Worm (Caenorhabditis elegans) whole organism, L1 larva: ENCODE results near the gene K10D2.5.

Experiments
- C16A3.4 ChIP-seq: fragments of 150-350 bp; optimal IDR thresholded peaks from 2 replicates; lab custom pipeline; 2014; ENCODE audit warnings: missing biosample characterization, missing genetic modification characterization
- aha-1 ChIP-seq: fragments of 150-350 bp; optimal IDR thresholded peaks from 2 replicates; lab custom pipeline; 2014; ENCODE audit warnings: missing biosample characterization, missing genetic modification characterization
- aly-2 ChIP-seq: fragments of 150-350 bp; optimal IDR thresholded peaks from 2 replicates; lab custom pipeline; 2014; ENCODE audit warnings: missing biosample characterization, missing genetic modification characterization
- blmp-1 ChIP-seq: fragments of 150-350 bp; optimal IDR thresholded peaks from 2 replicates; lab custom pipeline; 2014; ENCODE audit warnings: missing biosample characterization, missing genetic modification characterization
- ceh-8 ChIP-seq: fragments of 200-800 bp; sonication (Bioruptor generic); optimal IDR thresholded peaks from 2 replicates; lab custom pipeline; 2018; ENCODE audit warnings: mild to moderate bottlenecking, missing genetic modification characterization, moderate library complexity, missing compliant biosample characterization
- efl-1 ChIP-seq, 4 experiments: fragments of 150-350 bp; optimal IDR thresholded peaks in 3 of 4; peaks in 1 of 4; 1 replicate in 1 of 4; 2 replicates in 3 of 4; lab custom pipeline; 2014; ENCODE audit warnings: missing biosample characterization in 2 of 4, missing genetic modification characterization in 2 of 4, missing genetic modification reagents in 2 of 4
- elt-2 ChIP-seq: sonication (generic microtip); optimal IDR thresholded peaks from 2 replicates; lab custom pipeline; 2016; ENCODE audit warnings: missing genetic modification characterization, mild to moderate bottlenecking, inconsistent platforms, missing compliant biosample characterization, missing genetic modification reagents
- fkh-10 ChIP-seq: sonication (generic microtip); optimal IDR thresholded peaks from 2 replicates; lab custom pipeline; 2017; ENCODE audit warnings: missing biosample characterization, missing genetic modification reagents, missing genetic modification characterization
- fkh-4 ChIP-seq: sonication (generic microtip); optimal IDR thresholded peaks from 2 replicates; lab custom pipeline; 2016; ENCODE audit warnings: missing compliant biosample characterization, missing genetic modification characterization, borderline replicate concordance
- fos-1 ChIP-seq: fragments of 150-350 bp; optimal IDR thresholded peaks from 2 replicates; lab custom pipeline; 2014; ENCODE audit warnings: missing biosample characterization, missing genetic modification characterization
- hlh-17 ChIP-seq: fragments of 200-800 bp; sonication (Bioruptor generic); optimal IDR thresholded peaks from 2 replicates; lab custom pipeline; 2018; ENCODE audit warnings: missing genetic modification characterization, mild to moderate bottlenecking, missing compliant biosample characterization, moderate library complexity, borderline replicate concordance
- hlh-4 ChIP-seq: sonication (generic microtip); optimal IDR thresholded peaks from 2 replicates; lab custom pipeline; 2016; ENCODE audit warnings: mild to moderate bottlenecking, missing genetic modification characterization, missing compliant biosample characterization
- irx-1 ChIP-seq: sonication (generic microtip); optimal IDR thresholded peaks from 2 replicates; lab custom pipeline; 2016; ENCODE audit warnings: missing genetic modification characterization, missing compliant biosample characterization
- jun-1 ChIP-seq: fragments of 150-350 bp; optimal IDR thresholded peaks from 2 replicates; lab custom pipeline; 2014; ENCODE audit warnings: missing biosample characterization, missing genetic modification reagents, missing genetic modification characterization
- lin-13 ChIP-seq: fragments of 150-350 bp; optimal IDR thresholded peaks from 2 replicates; lab custom pipeline; 2014; ENCODE audit warnings: missing biosample characterization, missing genetic modification reagents, missing genetic modification characterization
- lin-35 ChIP-seq, 2 experiments: fragments of 150-350 bp; optimal IDR thresholded peaks; 2 replicates each; lab custom pipeline; 2014; ENCODE audit warnings: missing biosample characterization in 2 of 2, missing genetic modification characterization in 2 of 2, missing genetic modification reagents in 2 of 2
- lsy-2 ChIP-seq, 2 experiments: fragments of 150-350 bp; optimal IDR thresholded peaks; 2 replicates each; lab custom pipeline; 2014; ENCODE audit warnings: missing biosample characterization in 2 of 2, missing genetic modification characterization in 2 of 2
- mdl-1 ChIP-seq, 2 experiments: fragments of 150-350 bp; optimal IDR thresholded peaks; 2 replicates each; lab custom pipeline; 2014 to 2017; ENCODE audit warnings: missing biosample characterization in 2 of 2, missing genetic modification characterization in 2 of 2, inconsistent platforms in 1 of 2
- mep-1 ChIP-seq: fragments of 150-350 bp; optimal IDR thresholded peaks from 2 replicates; lab custom pipeline; 2014; ENCODE audit warnings: missing biosample characterization, missing genetic modification characterization
- nhr-12 ChIP-seq: sonication (generic microtip); optimal IDR thresholded peaks from 2 replicates; lab custom pipeline; 2017; ENCODE audit warnings: missing biosample characterization, missing genetic modification characterization
- nhr-19 ChIP-seq: fragments of 200-800 bp; sonication (Bioruptor generic); conservative IDR thresholded peaks from 2 replicates; pipeline ENCODE4 v1.3.6; 2022; ENCODE audit warnings: missing genetic modification characterization, missing compliant biosample characterization
- nhr-20 ChIP-seq: sonication (generic microtip); optimal IDR thresholded peaks from 2 replicates; lab custom pipeline; 2016; ENCODE audit warnings: mild to moderate bottlenecking, missing genetic modification characterization, missing compliant biosample characterization
- nhr-47 ChIP-seq: sonication (generic microtip); optimal IDR thresholded peaks from 2 replicates; lab custom pipeline; 2016; ENCODE audit warnings: mild to moderate bottlenecking, missing genetic modification characterization, moderate library complexity, missing compliant biosample characterization
- nhr-71 ChIP-seq: sonication (generic microtip); optimal IDR thresholded peaks from 2 replicates; lab custom pipeline; 2016; ENCODE audit warnings: mild to moderate bottlenecking, missing genetic modification characterization, moderate library complexity, missing compliant biosample characterization
- nhr-85 ChIP-seq: sonication (generic microtip); peaks from one replicate; lab custom pipeline; 2016; ENCODE audit warnings: missing genetic modification characterization, inconsistent platforms, missing compliant biosample characterization
- nhr-90 ChIP-seq: sonication (generic microtip); optimal IDR thresholded peaks from 2 replicates; lab custom pipeline; 2016; ENCODE audit warnings: mild to moderate bottlenecking, missing genetic modification characterization, missing compliant biosample characterization; ENCODE audit not compliant: poor library complexity
- snpc-4 ChIP-seq: fragments of 150-350 bp; optimal IDR thresholded peaks from 2 replicates; lab custom pipeline; 2014; ENCODE audit warnings: missing biosample characterization, missing genetic modification characterization
- snu-23 ChIP-seq: sonication (generic microtip); optimal IDR thresholded peaks from 2 replicates; lab custom pipeline; 2016; ENCODE audit warnings: missing genetic modification characterization, missing compliant biosample characterization
- sup-37 ChIP-seq: fragments of 200-800 bp; sonication (Bioruptor generic); optimal IDR thresholded peaks from 2 replicates; lab custom pipeline; 2018; ENCODE audit warnings: mild to moderate bottlenecking, missing genetic modification characterization, missing compliant biosample characterization
- swsn-7 ChIP-seq: sonication (generic microtip); optimal IDR thresholded peaks from 2 replicates; lab custom pipeline; 2016; ENCODE audit warnings: missing genetic modification characterization, missing compliant biosample characterization
- tbx-2 ChIP-seq: sonication (generic microtip); optimal IDR thresholded peaks from 2 replicates; lab custom pipeline; 2016; ENCODE audit warnings: missing genetic modification characterization, missing compliant biosample characterization
- unc-30 ChIP-seq: sonication (generic microtip); optimal IDR thresholded peaks from 2 replicates; lab custom pipeline; 2017; ENCODE audit warnings: missing biosample characterization, missing genetic modification characterization
- unc-62 ChIP-seq: fragments of 150-350 bp; optimal IDR thresholded peaks from 2 replicates; lab custom pipeline; 2014; ENCODE audit warnings: missing biosample characterization, missing genetic modification reagents, missing genetic modification characterization
- xbp-1 ChIP-seq: sonication (generic microtip); optimal IDR thresholded peaks from 2 replicates; lab custom pipeline; 2016; ENCODE audit warnings: missing genetic modification characterization, missing compliant biosample characterization
- zag-1 ChIP-seq: fragments of 150-350 bp; optimal IDR thresholded peaks from 2 replicates; lab custom pipeline; 2014; ENCODE audit warnings: missing biosample characterization, missing genetic modification characterization
- ztf-4 ChIP-seq: fragments of 150-350 bp; optimal IDR thresholded peaks from 2 replicates; lab custom pipeline; 2014; ENCODE audit warnings: missing biosample characterization, missing genetic modification characterization

K10D2.5 gene

DNA sequence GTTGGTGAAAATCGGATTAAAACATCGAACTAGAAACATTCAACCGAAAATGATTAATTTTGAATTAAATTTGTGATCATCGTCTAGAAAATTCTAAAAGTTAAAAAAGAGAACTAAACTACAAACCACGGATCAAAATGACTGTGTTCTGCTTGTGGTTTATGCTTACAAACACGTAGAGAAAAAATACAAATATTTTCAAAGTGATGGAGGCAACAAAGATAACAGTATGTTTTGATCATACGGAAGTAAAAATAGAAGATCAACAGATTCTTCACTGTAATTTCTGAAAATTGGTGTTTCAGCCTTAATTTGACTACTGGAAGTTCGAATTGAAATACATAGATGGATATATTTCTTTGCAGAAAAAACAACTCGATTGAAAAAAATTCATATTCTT lies 30.8 kb downstream of the K10D2.5 start:
- TF ChIP-seq nhr-71 (tag; lab: Kevin White, UChicago) (peak; percentile 11), lin-13 (no peak), sup-37 (no peak)
- TF ChIP-seq, all 84 proteins: peak for 1

DNA sequence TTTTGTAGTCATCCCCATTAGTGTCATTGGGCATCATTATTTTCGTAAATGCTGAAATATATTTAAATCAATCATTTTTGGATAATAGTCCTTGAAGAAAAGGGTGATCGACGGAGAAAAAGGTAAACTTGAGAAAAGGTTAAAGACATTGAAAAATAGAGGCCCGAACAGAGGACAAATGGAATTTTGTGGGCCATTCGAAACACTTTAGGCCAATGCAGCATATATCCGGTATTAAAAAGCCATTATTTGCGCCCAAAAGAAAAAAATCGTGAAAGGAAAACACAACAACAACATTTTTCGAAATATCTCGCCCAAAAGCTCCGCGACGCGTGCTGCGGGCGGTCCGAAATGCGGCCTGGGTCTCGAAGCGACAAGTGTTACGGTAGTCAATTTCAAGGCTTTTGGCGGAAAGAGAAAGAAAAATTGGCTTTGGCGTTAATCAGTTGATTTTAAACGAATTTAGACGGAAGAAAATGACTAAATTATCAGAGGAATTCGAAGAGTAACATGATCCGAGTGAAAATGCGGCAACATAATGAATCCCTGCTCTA lies 34.4 kb downstream of the K10D2.5 start, which contains the start of gene morc-1:
Gene morc-1, minus strand, starts transcription at position 51 of the 554 bp plus-strand sequence.
- TF ChIP-seq snu-23 (GFP tag; lab: Kevin White, UChicago) (no peak), nhr-12 (tag; lab: Kevin White, UChicago) (no peak), snpc-4 (tag; lab: Kevin White, UChicago) (no peak), fos-1 (tag; lab: Kevin White, UChicago) (no peak), unc-62 (GFP tag; lab: Kevin White, UChicago) (no peak), xbp-1 (tag; lab: Kevin White, UChicago) (no peak), fkh-10 (GFP tag; lab: Kevin White, UChicago) (no peak), unc-30 (tag; lab: Kevin White, UChicago) (no peak), hlh-4 (no peak), ceh-8 (GFP tag; lab: Kevin White, UChicago) (no peak), elt-2 (tag; lab: Kevin White, UChicago) (no peak), lin-13 (no peak), zag-1 (no peak), fkh-4 (tag; lab: Kevin White, UChicago) (no peak), aha-1 (tag; lab: Kevin White, UChicago) (no peak), jun-1 (tag; lab: Kevin White, UChicago) (no peak), aly-2 (tag; lab: Kevin White, UChicago) (no peak), C16A3.4 (tag; lab: Kevin White, UChicago) (no peak)

DNA sequence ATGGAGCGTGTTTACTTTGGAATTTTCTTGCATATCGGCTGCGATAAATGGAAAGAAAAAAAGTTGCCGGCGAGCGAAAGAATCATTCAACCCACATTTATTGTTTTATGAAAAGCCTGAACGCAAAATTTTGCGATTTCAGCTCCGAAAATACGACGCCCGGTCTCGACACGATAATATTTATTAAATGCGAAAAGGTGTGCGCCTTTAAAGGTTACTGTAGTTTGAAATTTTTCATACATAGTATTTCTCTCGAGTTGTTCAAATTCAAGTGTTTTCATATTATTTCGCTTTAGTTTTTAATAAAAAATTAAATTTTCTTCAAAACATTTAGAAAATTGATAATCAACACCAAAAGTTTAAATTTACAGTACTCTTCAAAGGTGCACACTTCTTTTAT lies 36.5 kb downstream of the K10D2.5 start, which contains the start of gene syx-16:
Gene syx-16, minus strand, starts transcription at position 118 of the 400 bp plus-strand sequence.
- peak in 1 of 2 experiments; percentile 28 for TF ChIP-seq lsy-2 (tag; optimal IDR thresholded peaks at IDR 0.05; lab: Kevin White, UChicago)
- no peak for TF ChIP-seq hlh-17 (GFP tag; lab: Kevin White, UChicago)

DNA sequence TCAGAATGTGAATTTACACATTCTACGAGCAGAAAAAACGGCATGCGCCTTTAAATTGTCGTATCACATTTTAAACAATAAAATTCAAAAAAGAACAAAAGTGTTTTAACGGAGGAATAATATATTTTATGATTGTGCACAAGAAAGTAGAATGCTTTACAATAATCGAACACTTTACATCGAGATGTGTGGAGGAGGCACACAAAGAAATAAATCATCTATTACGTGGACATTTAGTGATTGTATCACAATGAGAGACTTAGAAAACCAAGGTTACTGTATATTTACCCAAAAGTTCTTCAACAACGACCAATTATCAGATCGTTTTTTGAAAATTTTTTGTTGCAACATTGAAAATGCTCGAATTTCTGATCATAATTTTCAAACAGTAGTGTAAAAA lies 37.7 kb downstream of the K10D2.5 start:
- TF ChIP-seq efl-1 (optimal IDR thresholded peaks at IDR 0.05; lab: Kevin White, UChicago) (no peak), efl-1 (GFP tag; optimal IDR thresholded peaks at IDR 0.05 in 1 of 2; lab: Kevin White, UChicago) (peak in 1 of 2 experiments; percentile 75), irx-1 (tag; lab: Kevin White, UChicago) (no peak)

DNA sequence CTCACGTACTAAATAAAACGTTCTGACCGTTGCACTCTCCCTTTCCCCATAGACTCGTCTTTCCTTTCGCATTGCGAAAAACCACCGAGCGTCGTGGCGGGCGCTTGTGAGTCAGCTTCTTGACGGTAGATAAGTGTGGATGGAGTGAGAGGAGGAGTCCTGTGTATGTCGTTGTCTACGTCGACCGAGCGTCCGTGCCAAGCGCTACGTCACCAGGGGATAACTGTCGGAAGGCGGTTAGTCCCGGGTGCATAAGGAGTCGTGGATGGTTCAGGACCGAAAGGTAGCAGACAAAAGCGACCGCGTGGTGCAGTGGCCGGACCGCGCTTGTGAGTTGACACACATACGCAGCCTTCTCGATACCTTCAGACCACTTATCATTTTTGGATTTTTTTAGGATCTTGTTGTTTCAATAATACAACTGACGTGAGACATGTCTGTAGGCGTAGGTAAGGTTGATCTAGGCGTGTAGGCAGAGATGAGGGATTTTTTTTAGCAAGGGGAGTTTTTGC lies 38.7 kb downstream of the K10D2.5 start:
- peak; percentile 23 for TF ChIP-seq nhr-20 (tag; lab: Kevin White, UChicago)
- TF ChIP-seq mep-1 (tag; lab: Kevin White, UChicago), result peak; percentile 21
- TF ChIP-seq nhr-90 (tag; lab: Kevin White, UChicago), result peak; percentile 41
- peak in 1 of 2 experiments; percentile 7 for TF ChIP-seq lin-35 (GFP tag; optimal IDR thresholded peaks at IDR 0.05; lab: Kevin White, UChicago)
- peak; percentile 6 for TF ChIP-seq C16A3.4 (tag; lab: Kevin White, UChicago)
- TF ChIP-seq efl-1 (optimal IDR thresholded peaks at IDR 0.05; lab: Kevin White, UChicago), result peak in 1 of 2 experiments; percentile 10
- peak in 1 of 2 experiments; percentile 56 for TF ChIP-seq efl-1 (GFP tag; optimal IDR thresholded peaks at IDR 0.05 in 1 of 2; lab: Kevin White, UChicago)
- peak; percentile 2 for TF ChIP-seq blmp-1 (tag; lab: Kevin White, UChicago)
- TF ChIP-seq nhr-47, result peak; percentile 56
- peak; percentile 26 for TF ChIP-seq xbp-1 (tag; lab: Kevin White, UChicago)
- peak; percentile 22 for TF ChIP-seq ztf-4
- peak; percentile 50 for TF ChIP-seq nhr-71 (tag; lab: Kevin White, UChicago)
- TF ChIP-seq mdl-1 (tag; optimal IDR thresholded peaks at IDR 0.05; lab: Kevin White, UChicago), result peak in 1 of 2 experiments; percentile 29
- peak; percentile 19; the same call in 1 of the 2 replicates for TF ChIP-seq nhr-19 (GFP tag; lab: Robert Waterston, UW)
- peak; percentile 32 for TF ChIP-seq swsn-7 (tag; lab: Kevin White, UChicago)
- peak; percentile 26 for TF ChIP-seq tbx-2 (tag; lab: Kevin White, UChicago)
- peak; percentile 1 to 62 for TF ChIP-seq lsy-2 (tag; optimal IDR thresholded peaks at IDR 0.05; lab: Kevin White, UChicago)
- TF ChIP-seq sup-37, result peak; percentile 51
- TF ChIP-seq nhr-85, result peak; percentile 0
- peak; percentile 29 for TF ChIP-seq elt-2 (tag; lab: Kevin White, UChicago)
